Fruit fly (Drosophila melanogaster): Measurements from ENCODE around the gene frm.

frm gene

dm6 chr3L:5551087-5551486, at the start of gene frm:
TSS of gene frm (minus strand) at chr3L:5551159.
- TF ChIP-seq CG31627 (GFP tag; optimal IDR thresholded peaks at IDR 0.05) (no peak), eg (GFP tag; IDR thresholded peaks at IDR 0.05) (no peak), topi (GFP tag; optimal IDR thresholded peaks at IDR 0.05) (no peak), CG6792 (GFP tag; optimal IDR thresholded peaks at IDR 0.05) (no peak), CG34406 (GFP tag; optimal IDR thresholded peaks at IDR 0.05) (no peak), Eip78C (GFP tag) (peak; percentile 79), CG3919 (GFP tag; optimal IDR thresholded peaks at IDR 0.05) (peak; percentile 18), CG4318 (GFP tag; optimal IDR thresholded peaks at IDR 0.05) (no peak), CG7368 (GFP tag; optimal IDR thresholded peaks at IDR 0.05) (peak; percentile 1), dsx (GFP tag; optimal IDR thresholded peaks at IDR 0.05; ENCODE audit: poor library complexity, severe bottlenecking) (peak; percentile 29), Eip75B (GFP tag; optimal IDR thresholded peaks at IDR 0.05) (peak; percentile 16), CG10669 (GFP tag; optimal IDR thresholded peaks at IDR 0.05) (peak; percentile 20), CG11902 (GFP tag; optimal IDR thresholded peaks at IDR 0.05) (no peak), svp (GFP tag) (no peak), CG6854 (GFP tag; optimal IDR thresholded peaks at IDR 0.05) (peak; percentile 54), Lpt (GFP tag; optimal IDR thresholded peaks at IDR 0.05) (no peak), achi (GFP tag; optimal IDR thresholded peaks at IDR 0.05) (no peak), dac (GFP tag; optimal IDR thresholded peaks at IDR 0.05) (no peak), Sox15 (GFP tag; optimal IDR thresholded peaks at IDR 0.05) (no peak), Blimp-1 (GFP tag; optimal IDR thresholded peaks at IDR 0.05) (peak; percentile 3), spab (GFP tag; optimal IDR thresholded peaks at IDR 0.05) (peak; percentile 21), CG1621 (tag; optimal IDR thresholded peaks at IDR 0.05) (peak; percentile 92), Sox14 (GFP tag; optimal IDR thresholded peaks at IDR 0.05) (no peak), CG11294 (GFP tag; IDR thresholded peaks at IDR 0.05) (no peak), CG8319 (GFP tag; optimal IDR thresholded peaks at IDR 0.05) (no peak), ss (GFP tag; optimal IDR thresholded peaks at IDR 0.05) (peak; percentile 77 to 79), CG3032 (tag; optimal IDR thresholded peaks at IDR 0.05) (peak; percentile 30), Hr38 (GFP tag; optimal IDR thresholded peaks at IDR 0.05) (no peak), OdsH (GFP tag; optimal IDR thresholded peaks at IDR 0.05) (no peak), Ets96B (tag; optimal IDR thresholded peaks at IDR 0.05) (peak; percentile 34), cyc (GFP tag; optimal IDR thresholded peaks at IDR 0.05) (no peak), CG16779 (tag; optimal IDR thresholded peaks at IDR 0.05) (peak; percentile 59), CG6808 (GFP tag; optimal IDR thresholded peaks at IDR 0.05) (peak; percentile 76), lz (GFP tag; optimal IDR thresholded peaks at IDR 0.05) (no peak), net (GFP tag; optimal IDR thresholded peaks at IDR 0.05) (peak; percentile 27), fd85E (GFP tag; optimal IDR thresholded peaks at IDR 0.05) (no peak), CG9139 (GFP tag; optimal IDR thresholded peaks at IDR 0.05) (peak; percentile 61), vri (GFP tag; optimal IDR thresholded peaks at IDR 0.05) (peak; percentile 32), CG6163 (GFP tag; IDR thresholded peaks at IDR 0.05) (peak; percentile 56; the same call in 2 of the 3 replicates), CG11762 (GFP tag; optimal IDR thresholded peaks at IDR 0.05; ENCODE audit: insufficient read depth) (no peak)

- TF ChIP-seq fkh (GFP tag; optimal IDR thresholded peaks at IDR 0.05) (no peak), esn (GFP tag; optimal IDR thresholded peaks at IDR 0.05) (no peak), Hr39 (GFP tag; optimal IDR thresholded peaks at IDR 0.05) (no peak), CG4318 (GFP tag; optimal IDR thresholded peaks at IDR 0.05) (no peak), Eip75B (GFP tag; optimal IDR thresholded peaks at IDR 0.05) (no peak), achi (GFP tag; optimal IDR thresholded peaks at IDR 0.05) (no peak), spab (GFP tag; optimal IDR thresholded peaks at IDR 0.05) (no peak), Hr4 (GFP tag; optimal IDR thresholded peaks at IDR 0.05) (no peak), eg (GFP tag; IDR thresholded peaks at IDR 0.05) (no peak), Blimp-1 (GFP tag; optimal IDR thresholded peaks at IDR 0.05) (no peak), CG31627 (GFP tag; optimal IDR thresholded peaks at IDR 0.05) (no peak), Sox14 (GFP tag; optimal IDR thresholded peaks at IDR 0.05) (no peak), CG1621 (tag; optimal IDR thresholded peaks at IDR 0.05) (no peak), CG11762 (GFP tag; optimal IDR thresholded peaks at IDR 0.05; ENCODE audit: insufficient read depth) (no peak), Met (GFP tag; optimal IDR thresholded peaks at IDR 0.05) (no peak), CG34406 (GFP tag; optimal IDR thresholded peaks at IDR 0.05) (no peak), topi (GFP tag; optimal IDR thresholded peaks at IDR 0.05) (no peak), CG6276 (GFP tag; optimal IDR thresholded peaks at IDR 0.05) (no peak), Eip93F (GFP tag; optimal IDR thresholded peaks at IDR 0.05) (no peak), OdsH (GFP tag; optimal IDR thresholded peaks at IDR 0.05) (no peak)
Observed at dm6 chr3L:5599592-5599991, 48.6 kb upstream of the frm start, which contains the start of gene CG10591. TSS of gene CG10591 (minus strand) at chr3L:5599692.

Measured in whole organism, prepupa.